Worm (Caenorhabditis elegans): ENCODE data around the gene Y62F5A.10.

The Y62F5A.10 gene

DNA sequence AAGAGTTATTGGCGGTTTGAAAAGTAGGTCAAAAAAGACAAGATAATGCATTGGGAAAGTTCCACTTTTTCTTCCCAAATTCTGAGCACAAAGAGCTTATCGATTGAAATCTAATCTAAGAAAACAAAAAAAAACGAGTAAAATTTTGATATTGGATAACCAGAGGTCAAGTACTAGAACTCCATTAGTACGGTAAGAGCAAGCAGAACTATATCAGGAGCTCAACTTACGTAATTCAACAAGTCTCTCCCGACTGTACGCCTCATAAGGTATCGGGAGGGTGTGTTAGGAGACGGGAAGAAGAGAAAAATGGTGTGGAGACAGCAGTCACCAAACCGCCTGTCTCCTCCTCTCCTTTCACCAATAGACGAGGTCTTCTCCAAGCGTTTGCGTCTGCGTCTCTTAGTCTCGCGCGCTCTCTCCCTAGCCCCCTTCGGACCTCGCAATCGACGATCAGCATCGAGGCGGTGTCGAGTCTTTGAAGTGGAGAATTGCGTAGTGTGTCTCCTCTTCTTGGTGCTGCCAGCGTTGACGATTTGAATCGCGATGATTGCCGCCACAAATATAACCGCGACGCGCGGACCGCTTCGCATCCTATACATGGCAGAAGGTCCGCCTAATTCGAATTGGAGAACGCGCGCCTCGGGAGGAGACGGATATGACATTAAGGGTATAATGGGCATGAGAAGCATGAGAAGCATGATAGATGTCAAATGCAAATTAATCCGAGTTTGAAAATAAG, 45.7 kb downstream of the Y62F5A.10 start, which contains the start of gene F54D5.5 (continued):
- TF ChIP-seq unc-86 (tag; optimal IDR thresholded peaks at IDR 0.05), result no peak
- no peak for TF ChIP-seq Y22D7AL.16 (tag; optimal IDR thresholded peaks at IDR 0.05)
- no peak for TF ChIP-seq npax-4 (tag; optimal IDR thresholded peaks at IDR 0.05)
- TF ChIP-seq T23F11.4 (GFP tag; optimal IDR thresholded peaks at IDR 0.05), result no peak
- no peak for TF ChIP-seq pqm-1 (tag; optimal IDR thresholded peaks at IDR 0.05)
- no peak for TF ChIP-seq ztf-16 (tag; optimal IDR thresholded peaks at IDR 0.05)
- TF ChIP-seq ceh-9 (tag; optimal IDR thresholded peaks at IDR 0.05), result no peak
- no peak for TF ChIP-seq lim-6 (tag; optimal IDR thresholded peaks at IDR 0.05)
- TF ChIP-seq hlh-8 (tag; optimal IDR thresholded peaks at IDR 0.05), result no peak
- no peak for TF ChIP-seq ceh-48 (tag; optimal IDR thresholded peaks at IDR 0.05)
- TF ChIP-seq ceh-14 (tag; optimal IDR thresholded peaks at IDR 0.05), result peak; percentile 76
- TF ChIP-seq fax-1 (tag; optimal IDR thresholded peaks at IDR 0.05), result no peak
- no peak for TF ChIP-seq elt-4 (tag; optimal IDR thresholded peaks at IDR 0.05)
- TF ChIP-seq C38D4.7 (GFP tag; optimal IDR thresholded peaks at IDR 0.05), result no peak
- no peak for TF ChIP-seq ceh-45 (GFP tag; IDR thresholded peaks at IDR 0.05)
- TF ChIP-seq sox-2 (GFP tag; IDR thresholded peaks at IDR 0.05), result no peak; the same call in 1 of the 2 replicates
- TF ChIP-seq zip-5 (tag; optimal IDR thresholded peaks at IDR 0.05), result no peak
- peak; percentile 33 for TF ChIP-seq dmd-4 (tag; optimal IDR thresholded peaks at IDR 0.05; ENCODE audit: borderline replicate concordance)
- no peak for TF ChIP-seq hlh-15 (tag; optimal IDR thresholded peaks at IDR 0.05)
- no peak for TF ChIP-seq pag-3 (tag; optimal IDR thresholded peaks at IDR 0.05; ENCODE audit: borderline replicate concordance)
- peak; percentile 87 for TF ChIP-seq unc-42 (tag; optimal IDR thresholded peaks at IDR 0.05)
- TF ChIP-seq fkh-10 (GFP tag; optimal IDR thresholded peaks at IDR 0.05), result no peak
- TF ChIP-seq ceh-6 (GFP tag; optimal IDR thresholded peaks at IDR 0.05), result no peak
- peak; percentile 89 for TF ChIP-seq ceh-31 (tag; optimal IDR thresholded peaks at IDR 0.05)
- TF ChIP-seq sdc-2 (tag; optimal IDR thresholded peaks at IDR 0.05), result peak; percentile 34
- TF ChIP-seq tbx-2 (tag; optimal IDR thresholded peaks at IDR 0.05), result peak; percentile 77
- TF ChIP-seq syd-9 (tag; optimal IDR thresholded peaks at IDR 0.05), result no peak
- TF ChIP-seq pha-2 (tag; optimal IDR thresholded peaks at IDR 0.05), result no peak
- peak; percentile 58 for TF ChIP-seq rnt-1 (tag; optimal IDR thresholded peaks at IDR 0.05)
- TF ChIP-seq gmeb-2 (tag; optimal IDR thresholded peaks at IDR 0.05), result no peak
- peak; percentile 17 for TF ChIP-seq pros-1 (tag; optimal IDR thresholded peaks at IDR 0.05)

- TF ChIP-seq elt-4 (tag; optimal IDR thresholded peaks at IDR 0.05) (no peak), eyg-1 (tag; optimal IDR thresholded peaks at IDR 0.05) (no peak), K09A11.1 (tag; optimal IDR thresholded peaks at IDR 0.05; ENCODE audit: insufficient read depth) (no peak)
Measured at ce11 chrII:11568670-11569069, 47.3 kb downstream of the Y62F5A.10 start.

- TF ChIP-seq ceh-30 (tag; optimal IDR thresholded peaks at IDR 0.05), result no peak
Measured at ce11 chrII:11569213-11569868, 47.9 kb downstream of the Y62F5A.10 start, which contains the start of the genes F54D5.23 and F54D5.4. F54D5.23 (minus strand) TSS chrII:11569287. F54D5.4 (plus strand) TSS chrII:11569818.

ce11 chrII:11571260-11571854, 50.0 kb downstream of the Y62F5A.10 start, which contains the start of gene F54D5.3:
F54D5.3 (plus strand) TSS chrII:11571805.
- TF ChIP-seq sox-2 (GFP tag; IDR thresholded peaks at IDR 0.05) (no peak), T23F11.4 (GFP tag; optimal IDR thresholded peaks at IDR 0.05) (no peak), sdc-2 (tag; optimal IDR thresholded peaks at IDR 0.05) (no peak)

All from whole organism, late embryonic.